Worm (Caenorhabditis elegans) whole organism, L2 larva: Measurements from ENCODE around the gene T05C1.2.

Source experiments
- ama-1 ChIP-seq: fragments of 150-350 bp; optimal IDR thresholded peaks from 2 replicates; lab custom pipeline; 2018; ENCODE audit warnings: inconsistent platforms
- blmp-1 ChIP-seq: sonication (generic microtip); optimal IDR thresholded peaks from 2 replicates; lab custom pipeline; 2017; ENCODE audit warnings: missing genetic modification characterization, mild to moderate bottlenecking, missing compliant biosample characterization, antibody characterized with exemption, moderate library complexity; ENCODE audit not compliant: insufficient read depth
- fos-1 ChIP-seq: fragments of 150-350 bp; optimal IDR thresholded peaks from 2 replicates; lab custom pipeline; 2014; ENCODE audit warnings: missing biosample characterization, missing genetic modification characterization
- nhr-12 ChIP-seq: fragments of 150-350 bp; optimal IDR thresholded peaks from 2 replicates; lab custom pipeline; 2014; ENCODE audit warnings: missing biosample characterization, missing genetic modification characterization
- unc-55 ChIP-seq: fragments of 150-350 bp; sonication (generic microtip); optimal IDR thresholded peaks from 3 replicates; lab custom pipeline; 2014; ENCODE audit warnings: missing biosample characterization, missing genetic modification reagents, missing genetic modification characterization
- unc-62 ChIP-seq: fragments of 150-350 bp; optimal IDR thresholded peaks from 2 replicates; lab custom pipeline; 2014; ENCODE audit warnings: missing biosample characterization, missing genetic modification reagents, missing genetic modification characterization
- ztf-4 ChIP-seq: fragments of 150-350 bp; optimal IDR thresholded peaks from 2 replicates; lab custom pipeline; 2014; ENCODE audit warnings: missing biosample characterization, missing genetic modification characterization

ce11 chrII:4433146-4433545 lies 48.8 kb downstream of the T05C1.2 start, which contains the start of gene nhr-109:
- TF ChIP-seq ama-1 (lab: Kevin White, UChicago) (peak; percentile 3), ztf-4 (tag; lab: Kevin White, UChicago) (no peak), nhr-12 (no peak), unc-62 (GFP tag; lab: Kevin White, UChicago) (no peak), unc-55 (no peak), fos-1 (tag; lab: Kevin White, UChicago) (peak; percentile 42), blmp-1 (tag; lab: Kevin White, UChicago) (no peak)
